Worm (Caenorhabditis elegans): ENCODE data around the gene R07B7.12.

DNA sequence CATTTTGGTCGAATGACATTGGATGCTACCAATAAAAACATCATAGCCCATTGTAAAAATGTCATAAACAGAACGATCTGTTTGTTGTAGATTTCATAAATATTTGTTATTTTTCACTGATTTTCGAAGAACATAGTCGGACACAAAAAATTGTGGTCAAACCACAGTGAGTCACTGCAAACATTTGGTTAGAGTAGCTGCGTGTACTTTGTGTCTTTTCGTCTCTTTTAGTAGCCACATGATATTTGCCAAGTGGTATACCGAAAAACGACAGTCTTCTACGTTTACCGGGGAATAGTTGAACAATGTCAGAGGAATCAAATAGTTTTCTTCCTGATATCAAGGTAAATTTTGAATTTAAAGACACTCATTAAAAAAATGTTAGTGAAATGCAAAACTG, 2.9 kb downstream of the R07B7.12 start, which contains the start of gene nhr-206:
- TF ChIP-seq W03F9.2 (tag; optimal IDR thresholded peaks at IDR 0.05) (no peak), dao-5 (tag; optimal IDR thresholded peaks at IDR 0.05) (no peak), him-1 (tag; optimal IDR thresholded peaks at IDR 0.05) (no peak)
